Worm (Caenorhabditis elegans): ENCODE results near the gene ugt-67.

ugt-67 gene

ce11 chrV:4889976-4890479, 11.1 kb upstream of the ugt-67 start, which contains the start of gene T19H12.2:
Gene T19H12.2, plus strand, starts transcription at chrV:4890429.
- no peak for TF ChIP-seq lsy-2 (tag; optimal IDR thresholded peaks at IDR 0.05)
- TF ChIP-seq set-16 (GFP tag; IDR thresholded peaks at IDR 0.05): no peak
- TF ChIP-seq unc-130 (GFP tag; optimal IDR thresholded peaks at IDR 0.05): peak; percentile 91
- no peak for TF ChIP-seq ztf-11 (tag; optimal IDR thresholded peaks at IDR 0.05)
- peak; percentile 98 for TF ChIP-seq lin-38 (GFP tag; IDR thresholded peaks at IDR 0.05)
- TF ChIP-seq zfp-2 (tag; optimal IDR thresholded peaks at IDR 0.05): no peak
- no peak for TF ChIP-seq mxl-3 (GFP tag; optimal IDR thresholded peaks at IDR 0.05)
- peak; percentile 32 for TF ChIP-seq lin-13 (GFP tag; optimal IDR thresholded peaks at IDR 0.05)
- peak; percentile 85 for TF ChIP-seq F49E8.2 (tag; optimal IDR thresholded peaks at IDR 0.05; ENCODE audit: borderline replicate concordance)
- TF ChIP-seq Y48G9A.11 (GFP tag; IDR thresholded peaks at IDR 0.05): peak; percentile 87
- peak; percentile 18; the same call in 1 of the 2 replicates for TF ChIP-seq vab-7 (GFP tag; IDR thresholded peaks at IDR 0.05)
- peak; percentile 78 for TF ChIP-seq snpc-1.2 (GFP tag; IDR thresholded peaks at IDR 0.05)
- no peak for TF ChIP-seq nhr-41 (GFP tag; IDR thresholded peaks at IDR 0.05)

- TF ChIP-seq set-16 (GFP tag; IDR thresholded peaks at IDR 0.05) (peak; percentile 86), daf-12 (tag; optimal IDR thresholded peaks at IDR 0.05) (no peak)
These were observed 10.4 kb upstream of the ugt-67 start for ce11 chrV:4890781-4891180.

- TF ChIP-seq F49E8.2 (tag; optimal IDR thresholded peaks at IDR 0.05; ENCODE audit: borderline replicate concordance) (peak; percentile 30), lin-38 (GFP tag; IDR thresholded peaks at IDR 0.05) (peak; percentile 60), unc-130 (GFP tag; optimal IDR thresholded peaks at IDR 0.05) (peak; percentile 26), nhr-77 (tag; optimal IDR thresholded peaks at IDR 0.05) (no peak), F37D6.2 (tag; optimal IDR thresholded peaks at IDR 0.05) (no peak)
These were observed 9.9 kb upstream of the ugt-67 start for ce11 chrV:4891305-4891704.

- no peak for TF ChIP-seq dmd-6 (GFP tag; IDR thresholded peaks at IDR 0.05)
- TF ChIP-seq nhr-28 (tag; optimal IDR thresholded peaks at IDR 0.05): no peak
- no peak for TF ChIP-seq nhr-6 (tag; optimal IDR thresholded peaks at IDR 0.05)
- TF ChIP-seq aha-1 (tag): peak; percentile 21
- no peak for TF ChIP-seq nhr-48 (tag; optimal IDR thresholded peaks at IDR 0.05)
- TF ChIP-seq Y5F2A.4 (GFP tag; optimal IDR thresholded peaks at IDR 0.05): no peak
- no peak for TF ChIP-seq F10B5.3 (tag; optimal IDR thresholded peaks at IDR 0.05)
These were observed 6.2 kb upstream of the ugt-67 start, which contains the start of gene ugt-11 for ce11 chrV:4894971-4895370. Gene ugt-11, minus strand, starts transcription at chrV:4895071.

ce11 chrV:4895744-4896143, 5.4 kb upstream of the ugt-67 start, which contains the start of gene ugt-9:
Gene ugt-9, plus strand, starts transcription at chrV:4896048.
- peak in 1 of 2 experiments; percentile 84 for TF ChIP-seq unc-62 (GFP tag; optimal IDR thresholded peaks at IDR 0.05 in 1 of 2)
- TF ChIP-seq unc-62 (tag; optimal IDR thresholded peaks at IDR 0.05): no peak
- TF ChIP-seq ceh-28 (tag; optimal IDR thresholded peaks at IDR 0.05): no peak
- no peak for TF ChIP-seq egl-43 (GFP tag; IDR thresholded peaks at IDR 0.05)
- no peak for TF ChIP-seq lin-15B (tag; optimal IDR thresholded peaks at IDR 0.05)
- TF ChIP-seq daf-16 (GFP tag; optimal IDR thresholded peaks at IDR 0.05): no peak
- peak; percentile 17 for TF ChIP-seq daf-16 (tag; optimal IDR thresholded peaks at IDR 0.05)
- TF ChIP-seq nhr-77 (tag; optimal IDR thresholded peaks at IDR 0.05): peak; percentile 53
- no peak for TF ChIP-seq set-16 (GFP tag; IDR thresholded peaks at IDR 0.05)
- no peak for TF ChIP-seq hlh-30 (tag; optimal IDR thresholded peaks at IDR 0.05; ENCODE audit: insufficient read depth)
- no peak for TF ChIP-seq nhr-25 (tag; optimal IDR thresholded peaks at IDR 0.05; ENCODE audit: borderline replicate concordance, insufficient read depth)
- TF ChIP-seq nhr-28 (tag; optimal IDR thresholded peaks at IDR 0.05): peak; percentile 99
